Worm (Caenorhabditis elegans): ENCODE data around the gene rsp-6.

rsp-6 gene

DNA sequence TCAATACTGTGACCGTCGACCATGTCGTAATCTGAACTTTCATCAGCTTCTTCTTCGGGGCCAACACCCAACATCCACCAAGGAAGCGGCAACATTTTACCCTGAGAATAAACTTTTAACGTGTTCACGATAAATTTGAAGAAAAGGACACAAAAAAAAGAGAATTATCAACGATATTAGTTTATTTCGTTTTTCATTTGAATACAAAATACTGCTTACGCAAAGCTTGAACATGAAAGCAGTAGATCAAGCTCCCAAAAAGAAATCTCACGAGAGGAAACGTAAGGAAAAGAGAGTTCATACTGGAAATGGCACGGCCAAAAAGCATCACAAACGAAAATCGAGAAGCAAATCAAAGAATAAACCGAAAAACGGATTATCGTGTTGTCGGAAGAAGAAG lies 27.3 kb downstream of the rsp-6 start, which contains the start of the genes C46A5.6 and C46A5.1:
Gene C46A5.6, minus strand, starts transcription at position 101 of the 400 bp plus-strand sequence.
Gene C46A5.1, plus strand, starts transcription at position 184 of the 400 bp plus-strand sequence.
- TF ChIP-seq B0310.2 (tag; optimal IDR thresholded peaks at IDR 0.05) (no peak), F13C5.2 (tag; optimal IDR thresholded peaks at IDR 0.05) (no peak), hnd-1 (tag; optimal IDR thresholded peaks at IDR 0.05) (no peak), hmg-4 (GFP tag; optimal IDR thresholded peaks at IDR 0.05) (no peak), aly-1 (tag; optimal IDR thresholded peaks at IDR 0.05) (no peak), hmbx-1 (tag; optimal IDR thresholded peaks at IDR 0.05) (no peak), ets-7 (tag; optimal IDR thresholded peaks at IDR 0.05) (no peak), tbx-37 (GFP tag; conservative IDR thresholded peaks at IDR 0.05) (no peak), ceh-13 (GFP tag; optimal IDR thresholded peaks at IDR 0.05) (no peak), pes-1 (GFP tag; IDR thresholded peaks at IDR 0.05) (no peak), sea-1 (GFP tag; conservative IDR thresholded peaks at IDR 0.05) (no peak), flt-1 (GFP tag; IDR thresholded peaks at IDR 0.05) (no peak), ceh-36 (tag; optimal IDR thresholded peaks at IDR 0.05) (no peak), scrt-1 (GFP tag; IDR thresholded peaks at IDR 0.05) (no peak), tra-4 (tag; optimal IDR thresholded peaks at IDR 0.05) (no peak), ama-1 (optimal IDR thresholded peaks at IDR 0.05) (no peak), tbx-11 (GFP tag; IDR thresholded peaks at IDR 0.05) (no peak)

ce11 chrIV:7760117-7760516 lies 30.9 kb downstream of the rsp-6 start, which contains the start of gene del-7:
TSS of gene del-7 (plus strand) at chrIV:7760417.
- TF ChIP-seq scrt-1 (GFP tag; IDR thresholded peaks at IDR 0.05) (no peak), ceh-13 (GFP tag; optimal IDR thresholded peaks at IDR 0.05) (no peak), ama-1 (optimal IDR thresholded peaks at IDR 0.05) (no peak), tbx-11 (GFP tag; IDR thresholded peaks at IDR 0.05) (no peak), hnd-1 (tag; optimal IDR thresholded peaks at IDR 0.05) (no peak), hmg-4 (GFP tag; optimal IDR thresholded peaks at IDR 0.05) (no peak), B0310.2 (tag; optimal IDR thresholded peaks at IDR 0.05) (no peak), ets-7 (tag; optimal IDR thresholded peaks at IDR 0.05) (no peak), hmbx-1 (tag; optimal IDR thresholded peaks at IDR 0.05) (no peak), pes-1 (GFP tag; IDR thresholded peaks at IDR 0.05) (no peak), tbx-37 (GFP tag; conservative IDR thresholded peaks at IDR 0.05) (no peak), ceh-36 (tag; optimal IDR thresholded peaks at IDR 0.05) (no peak), aly-1 (tag; optimal IDR thresholded peaks at IDR 0.05) (no peak), tra-4 (tag; optimal IDR thresholded peaks at IDR 0.05) (no peak)

- TF ChIP-seq pes-1 (GFP tag; IDR thresholded peaks at IDR 0.05) (no peak), aly-1 (tag; optimal IDR thresholded peaks at IDR 0.05) (no peak), tbx-37 (GFP tag; conservative IDR thresholded peaks at IDR 0.05) (no peak), hmbx-1 (tag; optimal IDR thresholded peaks at IDR 0.05) (no peak), ceh-13 (GFP tag; optimal IDR thresholded peaks at IDR 0.05) (no peak), ama-1 (optimal IDR thresholded peaks at IDR 0.05) (no peak)
Measured at ce11 chrIV:7759527-7759926, 31.5 kb downstream of the rsp-6 start, which contains the start of gene dsb-3. TSS of gene dsb-3 (minus strand) at chrIV:7759627.

DNA sequence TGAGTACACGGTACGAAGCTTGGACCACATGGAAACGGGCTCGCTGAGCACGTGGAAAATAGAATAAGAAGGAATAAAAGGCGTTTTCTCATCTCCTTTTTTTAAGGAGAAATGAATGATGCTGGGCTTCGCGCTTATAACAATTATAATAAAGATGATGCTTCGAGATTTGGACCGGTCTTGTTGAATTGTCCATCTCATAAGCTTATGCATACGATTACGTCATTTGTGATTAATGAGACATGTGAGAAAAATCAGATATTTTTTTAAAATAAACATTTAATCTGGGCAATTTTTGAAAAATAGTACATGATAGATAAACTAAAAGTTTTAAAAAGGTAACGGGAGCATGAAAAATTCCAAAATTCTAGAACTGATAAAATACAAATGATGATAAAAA lies 33.8 kb downstream of the rsp-6 start, which contains the start of gene C46A5.4:
Gene C46A5.4, minus strand, starts transcription at position 101 of the 400 bp plus-strand sequence.
- TF ChIP-seq tbx-37 (GFP tag; conservative IDR thresholded peaks at IDR 0.05) (no peak), flt-1 (GFP tag; IDR thresholded peaks at IDR 0.05) (no peak), tbx-11 (GFP tag; IDR thresholded peaks at IDR 0.05) (no peak)

ce11 chrIV:7754114-7754513 lies 36.9 kb downstream of the rsp-6 start:
- TF ChIP-seq pes-1 (GFP tag; IDR thresholded peaks at IDR 0.05) (no peak), tbx-37 (GFP tag; conservative IDR thresholded peaks at IDR 0.05) (no peak), ets-7 (tag; optimal IDR thresholded peaks at IDR 0.05) (no peak), hmbx-1 (tag; optimal IDR thresholded peaks at IDR 0.05) (no peak), B0310.2 (tag; optimal IDR thresholded peaks at IDR 0.05) (no peak), hnd-1 (tag; optimal IDR thresholded peaks at IDR 0.05) (no peak), scrt-1 (GFP tag; IDR thresholded peaks at IDR 0.05) (no peak), flt-1 (GFP tag; IDR thresholded peaks at IDR 0.05) (no peak), ceh-36 (tag; optimal IDR thresholded peaks at IDR 0.05) (no peak), sea-1 (GFP tag; conservative IDR thresholded peaks at IDR 0.05) (no peak), F13C5.2 (tag; optimal IDR thresholded peaks at IDR 0.05) (no peak)

DNA sequence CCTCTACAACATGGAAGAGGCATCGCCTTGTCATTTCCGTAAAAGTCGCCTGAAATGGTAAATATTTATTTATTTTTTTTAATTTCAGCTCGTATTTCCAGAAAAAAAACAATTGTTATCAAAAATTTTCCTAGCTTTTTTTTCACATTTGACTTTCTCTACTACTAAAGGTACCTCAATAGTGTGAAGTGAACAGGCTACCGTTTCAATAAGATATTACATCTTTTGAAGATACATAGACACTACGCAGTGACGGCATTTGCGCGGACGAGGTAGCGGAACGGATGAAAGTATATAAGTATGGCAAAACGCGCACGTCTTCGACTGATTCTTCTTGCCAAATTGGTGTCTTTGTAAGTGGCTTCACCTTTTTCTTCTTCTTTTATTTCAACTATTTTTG lies 37.9 kb downstream of the rsp-6 start, which contains the start of gene col-14:
Gene col-14, plus strand, starts transcription at position 301 of the 400 bp plus-strand sequence.
- TF ChIP-seq hmbx-1 (tag; optimal IDR thresholded peaks at IDR 0.05), result no peak
- TF ChIP-seq scrt-1 (GFP tag; IDR thresholded peaks at IDR 0.05), result no peak
- TF ChIP-seq B0310.2 (tag; optimal IDR thresholded peaks at IDR 0.05), result no peak
- no peak for TF ChIP-seq ama-1 (optimal IDR thresholded peaks at IDR 0.05)
- no peak for TF ChIP-seq sea-1 (GFP tag; conservative IDR thresholded peaks at IDR 0.05)
- no peak for TF ChIP-seq hnd-1 (tag; optimal IDR thresholded peaks at IDR 0.05)
- no peak for TF ChIP-seq ceh-36 (tag; optimal IDR thresholded peaks at IDR 0.05)
- no peak for TF ChIP-seq tra-4 (tag; optimal IDR thresholded peaks at IDR 0.05)
- no peak for TF ChIP-seq tbx-11 (GFP tag; IDR thresholded peaks at IDR 0.05)
- TF ChIP-seq ceh-13 (GFP tag; optimal IDR thresholded peaks at IDR 0.05), result no peak
- TF ChIP-seq F13C5.2 (tag; optimal IDR thresholded peaks at IDR 0.05), result no peak
- no peak for TF ChIP-seq hmg-4 (GFP tag; optimal IDR thresholded peaks at IDR 0.05)
- no peak for TF ChIP-seq aly-1 (tag; optimal IDR thresholded peaks at IDR 0.05)
- TF ChIP-seq flt-1 (GFP tag; IDR thresholded peaks at IDR 0.05), result no peak

- TF ChIP-seq hnd-1 (tag; optimal IDR thresholded peaks at IDR 0.05), result no peak
- no peak for TF ChIP-seq scrt-1 (GFP tag; IDR thresholded peaks at IDR 0.05)
- no peak for TF ChIP-seq ceh-13 (GFP tag; optimal IDR thresholded peaks at IDR 0.05)
- TF ChIP-seq aly-1 (tag; optimal IDR thresholded peaks at IDR 0.05), result no peak
- TF ChIP-seq ceh-36 (tag; optimal IDR thresholded peaks at IDR 0.05), result no peak
- no peak for TF ChIP-seq tbx-11 (GFP tag; IDR thresholded peaks at IDR 0.05)
- no peak for TF ChIP-seq sea-1 (GFP tag; conservative IDR thresholded peaks at IDR 0.05)
- TF ChIP-seq tbx-37 (GFP tag; conservative IDR thresholded peaks at IDR 0.05), result no peak
- TF ChIP-seq tra-4 (tag; optimal IDR thresholded peaks at IDR 0.05), result no peak
- no peak for TF ChIP-seq hmg-4 (GFP tag; optimal IDR thresholded peaks at IDR 0.05)
- TF ChIP-seq pes-1 (GFP tag; IDR thresholded peaks at IDR 0.05), result no peak
- TF ChIP-seq flt-1 (GFP tag; IDR thresholded peaks at IDR 0.05), result no peak
- no peak for TF ChIP-seq ama-1 (optimal IDR thresholded peaks at IDR 0.05)
Measured at ce11 chrIV:7747838-7748237, 43.2 kb downstream of the rsp-6 start, which contains the start of gene klo-1. TSS of gene klo-1 (minus strand) at chrIV:7748225.
